Fruit fly (Drosophila melanogaster) whole organism, embryonic: Measurements from ENCODE around the gene CG8097.

Experiments
- Atf-2 ChIP-seq: fragments of 200-800 bp; sonication (Bioruptor generic); optimal IDR thresholded peaks from 2 replicates; lab custom pipeline; 2016; ENCODE audit warnings: missing biosample characterization, missing genetic modification characterization
- Awh ChIP-seq: fragments of 200-800 bp; sonication (Bioruptor generic); IDR thresholded peaks from 2 replicates; pipeline ENCODE4, ENCODE4 v1.3.6; 2022; ENCODE audit warnings: missing biosample characterization, missing genetic modification characterization
- BtbVII ChIP-seq: fragments of 200-800 bp; sonication (Bioruptor generic); optimal IDR thresholded peaks from 3 replicates; lab custom pipeline; 2017; ENCODE audit warnings: missing biosample characterization, mild to moderate bottlenecking, missing genetic modification characterization
- CG1024 ChIP-seq: fragments of 200-800 bp; sonication (Bioruptor generic); IDR thresholded peaks from 2 replicates; pipeline ENCODE4 v1.3.6; 2022; ENCODE audit warnings: missing biosample characterization, missing genetic modification characterization
- CG11247 ChIP-seq: fragments of 200-800 bp; sonication (Bioruptor generic); IDR thresholded peaks from 2 replicates; pipeline ENCODE4 v1.3.6; 2022; ENCODE audit warnings: missing biosample characterization, missing genetic modification characterization
- CG12769 ChIP-seq: fragments of 200-800 bp; sonication (Bioruptor generic); optimal IDR thresholded peaks from 2 replicates; lab custom pipeline; 2019; ENCODE audit warnings: missing biosample characterization, mild to moderate bottlenecking, missing genetic modification characterization, moderate library complexity
- CG12942 ChIP-seq: fragments of 200-800 bp; sonication (Bioruptor generic); optimal IDR thresholded peaks from 3 replicates; lab custom pipeline; 2016; ENCODE audit warnings: missing biosample characterization, missing genetic modification characterization
- CG13424 ChIP-seq: fragments of 200-800 bp; sonication (Bioruptor generic); optimal IDR thresholded peaks from 2 replicates; lab custom pipeline; 2019; ENCODE audit warnings: missing biosample characterization, mild to moderate bottlenecking, missing genetic modification characterization, moderate library complexity
- CG13775 ChIP-seq: fragments of 200-800 bp; sonication (Bioruptor generic); optimal IDR thresholded peaks from 3 replicates; lab custom pipeline; 2017; ENCODE audit warnings: missing biosample characterization, mild to moderate bottlenecking, missing genetic modification characterization
- CG18476 ChIP-seq: fragments of 200-800 bp; sonication (Bioruptor generic); optimal IDR thresholded peaks from 2 replicates; lab custom pipeline; 2016; ENCODE audit warnings: missing biosample characterization, mild to moderate bottlenecking, missing genetic modification characterization
- CG2712 ChIP-seq: fragments of 200-800 bp; optimal IDR thresholded peaks from 3 replicates; lab custom pipeline; 2019; ENCODE audit warnings: missing biosample characterization, mild to moderate bottlenecking, missing genetic modification characterization, moderate library complexity
- CG2875 ChIP-seq: fragments of 200-800 bp; sonication (Bioruptor generic); optimal IDR thresholded peaks from 2 replicates; lab custom pipeline; 2017; ENCODE audit warnings: missing biosample characterization, mild to moderate bottlenecking, missing genetic modification characterization, missing genetic modification reagents
- CG2889 ChIP-seq: fragments of 200-800 bp; sonication (Bioruptor generic); IDR thresholded peaks from 3 replicates; pipeline ENCODE4 v1.3.6; 2022; ENCODE audit warnings: missing biosample characterization, missing genetic modification characterization
- CG3281 ChIP-seq: fragments of 200-800 bp; sonication (Bioruptor generic); optimal IDR thresholded peaks from 3 replicates; lab custom pipeline; 2017; ENCODE audit warnings: missing biosample characterization, mild to moderate bottlenecking, missing genetic modification characterization
- CG4328 ChIP-seq: fragments of 200-800 bp; sonication (Bioruptor generic); optimal IDR thresholded peaks from 3 replicates; lab custom pipeline; 2017; ENCODE audit warnings: missing biosample characterization, missing genetic modification reagents, missing genetic modification characterization
- CG6791 ChIP-seq: fragments of 200-800 bp; sonication (Bioruptor generic); IDR thresholded peaks from 3 replicates; pipeline ENCODE4 v1.3.6; 2022; ENCODE audit warnings: missing biosample characterization, missing genetic modification characterization; ENCODE audit not compliant: partially characterized antibody
- CG7963 ChIP-seq: fragments of 200-800 bp; sonication (Bioruptor generic); IDR thresholded peaks from 3 replicates; pipeline ENCODE4 v1.3.6; 2022; ENCODE audit warnings: missing biosample characterization, missing genetic modification characterization; ENCODE audit not compliant: partially characterized antibody
- CG8478 ChIP-seq: fragments of >200 bp; optimal IDR thresholded peaks from 2 replicates; lab custom pipeline; 2018
- CG9817 ChIP-seq: fragments of 200-800 bp; sonication (Bioruptor generic); optimal IDR thresholded peaks from 2 replicates; lab custom pipeline; 2018; ENCODE audit warnings: missing biosample characterization, mild to moderate bottlenecking, missing genetic modification characterization, moderate library complexity
- D ChIP-seq, 2 experiments: fragments of 200-800 bp in 1 of 2; fragments of >200 bp in 1 of 2; sonication (Bioruptor generic) in 1 of 2; optimal IDR thresholded peaks; 2 replicates in 1 of 2; 3 replicates in 1 of 2; lab custom pipeline; 2017; ENCODE audit warnings: mild to moderate bottlenecking in 1 of 2, missing biosample characterization in 1 of 2, missing genetic modification characterization in 1 of 2, missing genetic modification reagents in 1 of 2
- Dip2 ChIP-seq: fragments of 200-800 bp; sonication (Bioruptor generic); IDR thresholded peaks from 2 replicates; pipeline ENCODE4 v1.3.6; 2022; ENCODE audit warnings: missing biosample characterization, missing genetic modification characterization
- Doc3 ChIP-seq: fragments of 200-800 bp; sonication (Bioruptor generic); IDR thresholded peaks from 3 replicates; pipeline ENCODE4 v1.3.6; 2022; ENCODE audit warnings: missing biosample characterization, missing genetic modification characterization; ENCODE audit not compliant: partially characterized antibody
- Jarid2 ChIP-seq: fragments of 200-800 bp; sonication (Bioruptor generic); optimal IDR thresholded peaks from 3 replicates; lab custom pipeline; 2017; ENCODE audit warnings: mild to moderate bottlenecking, missing biosample characterization, missing genetic modification reagents, missing genetic modification characterization
- Kr ChIP-seq: fragments of 200-800 bp; sonication (Bioruptor generic); optimal IDR thresholded peaks from 2 replicates; lab custom pipeline; 2017; ENCODE audit warnings: missing biosample characterization, mild to moderate bottlenecking, missing genetic modification characterization
- MBD-R2 ChIP-seq: fragments of 200-800 bp; sonication (Bioruptor generic); IDR thresholded peaks from 2 replicates; pipeline ENCODE4 v1.3.6; 2022; ENCODE audit warnings: missing biosample characterization, missing genetic modification characterization
- Max ChIP-seq: fragments of 200-800 bp; sonication (Bioruptor generic); optimal IDR thresholded peaks from 2 replicates; lab custom pipeline; 2016; ENCODE audit warnings: missing biosample characterization, mild to moderate bottlenecking, missing genetic modification characterization
- Med ChIP-seq: fragments of 200-800 bp; sonication (Bioruptor generic); peaks from one replicate; lab custom pipeline; 2016; ENCODE audit warnings: missing biosample characterization, missing genetic modification characterization, mild to moderate bottlenecking, inconsistent platforms, moderate library complexity
- Mes4 ChIP-seq: fragments of 200-800 bp; sonication (Bioruptor generic); optimal IDR thresholded peaks from 2 replicates; lab custom pipeline; 2016; ENCODE audit warnings: missing biosample characterization, missing genetic modification characterization
- Myb ChIP-seq: fragments of 200-800 bp; sonication (Bioruptor generic); optimal IDR thresholded peaks from 2 replicates; lab custom pipeline; 2016; ENCODE audit warnings: missing biosample characterization, missing genetic modification characterization
- NC2β ChIP-seq: fragments of 200-800 bp; sonication (Bioruptor generic); optimal IDR thresholded peaks from 2 replicates; lab custom pipeline; 2016; ENCODE audit warnings: missing biosample characterization, missing genetic modification characterization
- Sin3A ChIP-seq: fragments of >200 bp; optimal IDR thresholded peaks from 2 replicates; lab custom pipeline; 2018
- Sry-δ ChIP-seq: fragments of 200-800 bp; sonication (Bioruptor generic); optimal IDR thresholded peaks from 2 replicates; lab custom pipeline; 2016; ENCODE audit warnings: missing biosample characterization, missing genetic modification characterization
- ase ChIP-seq: fragments of 200-800 bp; sonication (Bioruptor generic); IDR thresholded peaks from 3 replicates; pipeline ENCODE4 v1.3.6; 2022; ENCODE audit warnings: missing biosample characterization, missing genetic modification characterization
- bbx ChIP-seq: fragments of 200-800 bp; sonication (Bioruptor generic); IDR thresholded peaks from 2 replicates; pipeline ENCODE4 v1.3.6; 2022; ENCODE audit warnings: missing biosample characterization, missing genetic modification characterization; ENCODE audit not compliant: partially characterized antibody
- chinmo ChIP-seq: fragments of 200-800 bp; sonication (Bioruptor generic); IDR thresholded peaks from 4 replicates; pipeline ENCODE4 v1.3.6; 2022; ENCODE audit warnings: missing biosample characterization, missing genetic modification characterization; ENCODE audit not compliant: partially characterized antibody
- chm ChIP-seq: fragments of 200-800 bp; sonication (Bioruptor generic); IDR thresholded peaks from 2 replicates; pipeline ENCODE4 v1.3.6; 2022; ENCODE audit warnings: missing biosample characterization, missing genetic modification characterization
- dan ChIP-seq: fragments of 200-800 bp; sonication (Bioruptor generic); IDR thresholded peaks from 2 replicates; pipeline ENCODE4 v1.3.6; 2022; ENCODE audit warnings: missing biosample characterization, missing genetic modification characterization
- dati ChIP-seq: fragments of 200-800 bp; sonication (Bioruptor generic); IDR thresholded peaks from 2 replicates; pipeline ENCODE4 v1.3.6; 2022; ENCODE audit warnings: missing biosample characterization, missing genetic modification characterization
- dm ChIP-seq: fragments of 200-800 bp; sonication (Bioruptor generic); optimal IDR thresholded peaks from 3 replicates; lab custom pipeline; 2016; ENCODE audit warnings: missing biosample characterization, missing genetic modification characterization
- emc ChIP-seq: fragments of 200-800 bp; sonication (Bioruptor generic); optimal IDR thresholded peaks from 2 replicates; lab custom pipeline; 2016; ENCODE audit warnings: missing biosample characterization, missing genetic modification characterization
- gfzf ChIP-seq: fragments of 200-800 bp; sonication (Bioruptor generic); optimal IDR thresholded peaks from 2 replicates; lab custom pipeline; 2016; ENCODE audit warnings: missing biosample characterization, mild to moderate bottlenecking, missing genetic modification characterization, moderate library complexity
- gsb-n ChIP-seq: fragments of 200-800 bp; sonication (Bioruptor generic); optimal IDR thresholded peaks from 3 replicates; lab custom pipeline; 2018; ENCODE audit warnings: missing biosample characterization, mild to moderate bottlenecking, missing genetic modification characterization
- hb ChIP-seq: fragments of 200-800 bp; sonication (Bioruptor generic); IDR thresholded peaks from 3 replicates; pipeline ENCODE4 v1.3.6; 2022; ENCODE audit warnings: missing biosample characterization, missing genetic modification characterization; ENCODE audit not compliant: partially characterized antibody
- mld ChIP-seq: fragments of 200-800 bp; sonication (Bioruptor generic); IDR thresholded peaks from 3 replicates; pipeline ENCODE4 v1.3.6; 2022; ENCODE audit warnings: missing biosample characterization, missing genetic modification characterization; ENCODE audit not compliant: partially characterized antibody
- onecut ChIP-seq: fragments of 200-800 bp; sonication (Bioruptor generic); IDR thresholded peaks from 2 replicates; pipeline ENCODE4 v1.3.6; 2022; ENCODE audit warnings: missing biosample characterization, missing genetic modification characterization
- pzg ChIP-seq: fragments of 200-800 bp; sonication (Bioruptor generic); optimal IDR thresholded peaks from 3 replicates; lab custom pipeline; 2018; ENCODE audit warnings: missing biosample characterization, mild to moderate bottlenecking, missing genetic modification characterization, moderate library complexity
- repo ChIP-seq: fragments of 200-800 bp; sonication (Bioruptor generic); optimal IDR thresholded peaks from 2 replicates; lab custom pipeline; 2016; ENCODE audit warnings: missing biosample characterization, missing genetic modification characterization
- seq ChIP-seq: fragments of 200-800 bp; sonication (Bioruptor generic); IDR thresholded peaks from 2 replicates; pipeline ENCODE4 v1.3.6; 2022; ENCODE audit warnings: missing biosample characterization, missing genetic modification characterization
- sob ChIP-seq: fragments of 200-800 bp; sonication (Bioruptor generic); IDR thresholded peaks from 2 replicates; pipeline ENCODE4 v1.3.6; 2022; ENCODE audit warnings: missing biosample characterization, missing genetic modification characterization
- sr ChIP-seq: fragments of 200-800 bp; sonication (Bioruptor generic); IDR thresholded peaks from 3 replicates; pipeline ENCODE4 v1.3.6; 2022; ENCODE audit warnings: missing biosample characterization, missing genetic modification characterization
- sug ChIP-seq: fragments of 200-800 bp; optimal IDR thresholded peaks from 2 replicates; lab custom pipeline; 2019; ENCODE audit warnings: missing biosample characterization, mild to moderate bottlenecking, missing genetic modification characterization, moderate library complexity

CG8097 gene

DNA sequence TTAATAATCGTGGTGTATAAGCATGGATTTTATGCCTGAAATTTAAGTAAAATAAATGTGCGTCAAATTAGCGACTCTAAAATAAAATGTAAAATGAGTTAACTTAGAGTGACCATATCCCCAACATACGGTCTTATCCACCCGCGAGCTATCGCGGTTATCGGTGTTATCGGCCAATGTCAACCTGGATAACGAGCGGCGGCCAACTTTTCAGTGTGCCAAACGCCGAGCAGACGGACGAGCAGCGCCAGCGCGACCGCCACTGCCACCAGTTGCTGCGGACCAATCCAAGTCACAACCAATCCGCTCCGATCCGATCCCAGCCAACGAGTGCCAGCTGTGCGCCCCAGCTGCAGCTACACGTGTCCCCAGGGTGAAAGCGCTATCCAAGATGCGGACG lies 4.9 kb upstream of the CG8097 start, which contains the start of the genes cerv and CG7872 (continued):
- TF ChIP-seq chinmo (GFP tag; lab: Robert Waterston, UW) (0 out of 4 replicates have a peak, but pooled peaks have one; percentile 74), Sry-δ (GFP tag; lab: Kevin White, UChicago) (peak; percentile 71), CG4328 (GFP tag; lab: Kevin White, UChicago) (no peak), CG11247 (GFP tag; lab: Robert Waterston, UW) (no peak), chm (GFP tag; lab: Robert Waterston, UW) (0 out of 2 replicates have a peak, but pooled peaks have one; percentile 41), CG13775 (GFP tag; lab: Kevin White, UChicago) (no peak), D (optimal IDR thresholded peaks at IDR 0.05; lab: Kevin White, UChicago) (no peak), D (GFP tag; optimal IDR thresholded peaks at IDR 0.05; lab: Kevin White, UChicago) (no peak), dan (GFP tag; lab: Robert Waterston, UW) (no peak), gsb-n (tag; lab: Kevin White, UChicago) (no peak), repo (GFP tag; lab: Kevin White, UChicago) (no peak), Kr (GFP tag; lab: Kevin White, UChicago) (no peak), Doc3 (GFP tag; lab: Robert Waterston, UW) (peak; percentile 48; the same call in 1 of the 3 replicates), Jarid2 (GFP tag; lab: Kevin White, UChicago) (peak; percentile 59), Awh (GFP tag; lab: Robert Waterston, UW) (no peak), pzg (GFP tag; lab: Kevin White, UChicago) (peak; percentile 70), CG1024 (GFP tag; lab: Robert Waterston, UW) (no peak), seq (GFP tag; lab: Robert Waterston, UW) (no peak), NC2β (peak; percentile 12), ase (GFP tag; lab: Robert Waterston, UW) (no peak), CG2889 (no peak), gfzf (GFP tag; lab: Kevin White, UChicago) (peak; percentile 66), sug (tag; lab: Kevin White, UChicago) (no peak), Sin3A (lab: Kevin White, UChicago) (peak; percentile 22), Med (GFP tag; lab: Kevin White, UChicago) (peak; percentile 82), CG3281 (peak; percentile 3), sob (peak; percentile 48; the same call in 1 of the 2 replicates), dm (GFP tag; lab: Kevin White, UChicago) (peak; percentile 30), Mes4 (GFP tag; lab: Kevin White, UChicago) (no peak), CG2875 (GFP tag; lab: Kevin White, UChicago) (no peak), onecut (GFP tag; lab: Robert Waterston, UW) (no peak), CG9817 (no peak), CG7963 (GFP tag; lab: Robert Waterston, UW) (peak; percentile 58; the same call in 1 of the 3 replicates), Dip2 (GFP tag; lab: Robert Waterston, UW) (no peak), sr (GFP tag; lab: Robert Waterston, UW) (no peak), CG6791 (peak; percentile 78; the same call in 2 of the 3 replicates), MBD-R2 (peak; percentile 88), CG13424 (tag; lab: Kevin White, UChicago) (no peak), BtbVII (GFP tag; lab: Kevin White, UChicago) (no peak), Atf-2 (no peak), mld (0 out of 3 replicates have a peak, but pooled peaks have one; percentile 59), bbx (peak; percentile 72), CG8478 (no peak), dati (GFP tag; lab: Robert Waterston, UW) (no peak), hb (peak; percentile 70), Max (GFP tag; lab: Kevin White, UChicago) (peak; percentile 2), CG2712 (tag; lab: Kevin White, UChicago) (peak; percentile 3), emc (GFP tag; lab: Kevin White, UChicago) (no peak), CG18476 (GFP tag; lab: Kevin White, UChicago) (no peak), CG12942 (no peak), CG12769 (tag; lab: Kevin White, UChicago) (no peak), Myb (GFP tag; lab: Kevin White, UChicago) (peak; percentile 62)
